Fruit fly (Drosophila melanogaster) whole organism, prepupa: Measurements from ENCODE around the gene CG15876.

Experiments used
- Blimp-1 ChIP-seq: fragments of 200-800 bp; sonication (Bioruptor generic); optimal IDR thresholded peaks from 3 replicates; lab custom pipeline; 2017; ENCODE audit warnings: missing biosample characterization, missing genetic modification characterization, mild to moderate bottlenecking, moderate library complexity, missing genetic modification reagents
- CG10631 ChIP-seq: fragments of 200-800 bp; sonication (Bioruptor generic); optimal IDR thresholded peaks from 2 replicates; lab custom pipeline; 2016; ENCODE audit warnings: missing biosample characterization, missing genetic modification characterization
- CG10669 ChIP-seq: fragments of 200-800 bp; sonication (Bioruptor generic); optimal IDR thresholded peaks from 3 replicates; lab custom pipeline; 2018; ENCODE audit warnings: missing biosample characterization, mild to moderate bottlenecking, missing genetic modification characterization, moderate library complexity
- CG11294 ChIP-seq: fragments of 200-800 bp; sonication (Bioruptor generic); IDR thresholded peaks from 2 replicates; pipeline ENCODE4 v1.3.6; 2022; ENCODE audit warnings: missing biosample characterization, missing genetic modification characterization
- CG11902 ChIP-seq: fragments of 200-800 bp; sonication (Bioruptor generic); optimal IDR thresholded peaks from 3 replicates; lab custom pipeline; 2016; ENCODE audit warnings: missing biosample characterization, missing genetic modification characterization
- CG15336 ChIP-seq: fragments of 200-800 bp; sonication (Bioruptor generic); IDR thresholded peaks from 2 replicates; pipeline ENCODE4 v1.3.6; 2022; ENCODE audit warnings: missing biosample characterization, missing genetic modification characterization
- CG1621 ChIP-seq: fragments of 200-800 bp; sonication (Bioruptor generic); optimal IDR thresholded peaks from 3 replicates; lab custom pipeline; 2018; ENCODE audit warnings: missing biosample characterization, mild to moderate bottlenecking, missing genetic modification characterization
- CG3032 ChIP-seq: fragments of 200-800 bp; optimal IDR thresholded peaks from 2 replicates; lab custom pipeline; 2019; ENCODE audit warnings: missing biosample characterization, mild to moderate bottlenecking, missing genetic modification characterization, moderate library complexity
- CG31627 ChIP-seq: fragments of 200-800 bp; sonication (Bioruptor generic); optimal IDR thresholded peaks from 3 replicates; lab custom pipeline; 2016; ENCODE audit warnings: missing biosample characterization, missing genetic modification characterization
- CG32006 ChIP-seq: fragments of 200-800 bp; sonication (Bioruptor generic); optimal IDR thresholded peaks from 3 replicates; lab custom pipeline; 2017; ENCODE audit warnings: missing biosample characterization, mild to moderate bottlenecking, missing genetic modification characterization
- CG34406 ChIP-seq: fragments of 200-800 bp; sonication (Bioruptor generic); optimal IDR thresholded peaks from 3 replicates; lab custom pipeline; 2016; ENCODE audit warnings: missing biosample characterization, missing genetic modification characterization
- CG3919 ChIP-seq: fragments of 200-800 bp; sonication (Bioruptor generic); optimal IDR thresholded peaks from 3 replicates; lab custom pipeline; 2016; ENCODE audit warnings: missing biosample characterization, missing genetic modification characterization
- CG4318 ChIP-seq: fragments of 200-800 bp; sonication (Bioruptor generic); optimal IDR thresholded peaks from 3 replicates; lab custom pipeline; 2017; ENCODE audit warnings: missing biosample characterization, mild to moderate bottlenecking, missing genetic modification characterization
- CG6163 ChIP-seq: fragments of 200-800 bp; sonication (Bioruptor generic); IDR thresholded peaks from 3 replicates; pipeline ENCODE4 v1.3.6; 2022; ENCODE audit warnings: missing biosample characterization, missing genetic modification characterization
- CG6808 ChIP-seq: fragments of 200-800 bp; sonication (Bioruptor generic); optimal IDR thresholded peaks from 3 replicates; lab custom pipeline; 2017; ENCODE audit warnings: missing biosample characterization, missing genetic modification characterization, mild to moderate bottlenecking, moderate library complexity, missing genetic modification reagents
- CG7368 ChIP-seq: fragments of 200-800 bp; sonication (Bioruptor generic); optimal IDR thresholded peaks from 3 replicates; lab custom pipeline; 2016; ENCODE audit warnings: missing biosample characterization, missing genetic modification characterization
- CG8119 ChIP-seq: fragments of 200-800 bp; sonication (Bioruptor generic); IDR thresholded peaks from 3 replicates; pipeline ENCODE4 v1.3.6; 2022; ENCODE audit warnings: missing biosample characterization, missing genetic modification characterization
- CG8319 ChIP-seq: fragments of 200-800 bp; sonication (Bioruptor generic); optimal IDR thresholded peaks from 3 replicates; lab custom pipeline; 2016; ENCODE audit warnings: missing biosample characterization, missing genetic modification characterization
- CG9139 ChIP-seq: fragments of 200-800 bp; sonication (Bioruptor generic); optimal IDR thresholded peaks from 3 replicates; lab custom pipeline; 2017; ENCODE audit warnings: missing biosample characterization, mild to moderate bottlenecking, missing genetic modification characterization
- Eip75B ChIP-seq: fragments of 200-800 bp; sonication (Bioruptor generic); optimal IDR thresholded peaks from 3 replicates; lab custom pipeline; 2016; ENCODE audit warnings: missing biosample characterization, missing genetic modification characterization
- Eip78C ChIP-seq: fragments of 200-800 bp; sonication (Bioruptor generic); peaks from one replicate; lab custom pipeline; 2016; ENCODE audit warnings: missing biosample characterization, missing genetic modification characterization
- Eip93F ChIP-seq: fragments of 200-800 bp; sonication (Bioruptor generic); optimal IDR thresholded peaks from 2 replicates; lab custom pipeline; 2016; ENCODE audit warnings: missing biosample characterization, mild to moderate bottlenecking, missing genetic modification characterization
- Ets21C ChIP-seq: fragments of 200-800 bp; sonication (Bioruptor generic); optimal IDR thresholded peaks from 3 replicates; lab custom pipeline; 2016; ENCODE audit warnings: missing biosample characterization, missing genetic modification characterization
- Ets96B ChIP-seq: fragments of 200-800 bp; optimal IDR thresholded peaks from 2 replicates; lab custom pipeline; 2019; ENCODE audit warnings: missing biosample characterization, mild to moderate bottlenecking, missing genetic modification characterization, moderate library complexity
- Gug ChIP-seq: fragments of 200-800 bp; sonication (Bioruptor generic); IDR thresholded peaks from 2 replicates; pipeline ENCODE4 v1.3.6; 2022; ENCODE audit warnings: missing biosample characterization, missing genetic modification characterization
- Hr38 ChIP-seq: sonication (Bioruptor generic); optimal IDR thresholded peaks from 2 replicates; lab custom pipeline; 2016; ENCODE audit warnings: missing biosample characterization, missing genetic modification characterization
- Hr39 ChIP-seq: fragments of 200-800 bp; sonication (Bioruptor generic); optimal IDR thresholded peaks from 2 replicates; lab custom pipeline; 2016; ENCODE audit warnings: missing biosample characterization, missing genetic modification characterization
- Hr4 ChIP-seq: fragments of 200-800 bp; sonication (Bioruptor generic); optimal IDR thresholded peaks from 3 replicates; lab custom pipeline; 2016; ENCODE audit warnings: missing biosample characterization, missing genetic modification characterization
- Lpt ChIP-seq: fragments of 200-800 bp; sonication (Bioruptor generic); optimal IDR thresholded peaks from 3 replicates; lab custom pipeline; 2016; ENCODE audit warnings: missing biosample characterization, missing genetic modification characterization
- Met ChIP-seq: fragments of 200-800 bp; sonication (Bioruptor generic); optimal IDR thresholded peaks from 3 replicates; lab custom pipeline; 2016; ENCODE audit warnings: missing biosample characterization, missing genetic modification characterization
- Smox ChIP-seq: fragments of 200-800 bp; sonication (Bioruptor generic); optimal IDR thresholded peaks from 3 replicates; lab custom pipeline; 2016; ENCODE audit warnings: missing biosample characterization, missing genetic modification characterization
- Sox14 ChIP-seq: fragments of 200-800 bp; sonication (Bioruptor generic); optimal IDR thresholded peaks from 3 replicates; lab custom pipeline; 2016; ENCODE audit warnings: missing biosample characterization, missing genetic modification characterization
- Sox15 ChIP-seq: fragments of 200-800 bp; sonication (Bioruptor generic); optimal IDR thresholded peaks from 3 replicates; lab custom pipeline; 2016; ENCODE audit warnings: missing biosample characterization, missing genetic modification characterization
- achi ChIP-seq: fragments of 200-800 bp; sonication (Bioruptor generic); optimal IDR thresholded peaks from 3 replicates; lab custom pipeline; 2016; ENCODE audit warnings: missing biosample characterization, missing genetic modification characterization
- acj6 ChIP-seq: fragments of 200-800 bp; sonication (Bioruptor generic); optimal IDR thresholded peaks from 3 replicates; lab custom pipeline; 2016; ENCODE audit warnings: missing biosample characterization, missing genetic modification characterization
- cyc ChIP-seq: fragments of 200-800 bp; sonication (Bioruptor generic); optimal IDR thresholded peaks from 3 replicates; lab custom pipeline; 2016; ENCODE audit warnings: missing biosample characterization, missing genetic modification characterization
- dac ChIP-seq: fragments of 200-800 bp; sonication (Bioruptor generic); optimal IDR thresholded peaks from 2 replicates; lab custom pipeline; 2017; ENCODE audit warnings: missing biosample characterization, mild to moderate bottlenecking, missing genetic modification characterization
- fd59A ChIP-seq: fragments of 200-800 bp; sonication (Bioruptor generic); optimal IDR thresholded peaks from 2 replicates; lab custom pipeline; 2017; ENCODE audit warnings: missing biosample characterization, mild to moderate bottlenecking, missing genetic modification characterization, missing genetic modification reagents
- fd85E ChIP-seq: fragments of 200-800 bp; sonication (Bioruptor generic); optimal IDR thresholded peaks from 3 replicates; lab custom pipeline; 2016; ENCODE audit warnings: missing biosample characterization, missing genetic modification characterization
- fkh ChIP-seq: fragments of 200-800 bp; sonication (Bioruptor generic); optimal IDR thresholded peaks from 3 replicates; lab custom pipeline; 2017; ENCODE audit warnings: missing biosample characterization, mild to moderate bottlenecking, missing genetic modification characterization, moderate library complexity
- lz ChIP-seq: fragments of 200-800 bp; sonication (Bioruptor generic); optimal IDR thresholded peaks from 3 replicates; lab custom pipeline; 2016; ENCODE audit warnings: missing biosample characterization, missing genetic modification characterization
- net ChIP-seq: fragments of 200-800 bp; sonication (Bioruptor generic); optimal IDR thresholded peaks from 3 replicates; lab custom pipeline; 2016; ENCODE audit warnings: missing biosample characterization, missing genetic modification characterization
- pdm3 ChIP-seq: fragments of 200-800 bp; sonication (Bioruptor generic); optimal IDR thresholded peaks from 3 replicates; lab custom pipeline; 2016; ENCODE audit warnings: missing biosample characterization, missing genetic modification characterization
- spab ChIP-seq: fragments of 200-800 bp; sonication (Bioruptor generic); optimal IDR thresholded peaks from 2 replicates; lab custom pipeline; 2017; ENCODE audit warnings: missing biosample characterization, mild to moderate bottlenecking, missing genetic modification characterization, missing genetic modification reagents
- ss ChIP-seq, 2 experiments: fragments of 200-800 bp; sonication (Bioruptor generic); optimal IDR thresholded peaks; 2 replicates in 1 of 2; 3 replicates in 1 of 2; lab custom pipeline; 2017 to 2018; ENCODE audit warnings: mild to moderate bottlenecking in 2 of 2, missing biosample characterization in 2 of 2, missing genetic modification characterization in 2 of 2, moderate library complexity in 1 of 2
- svp ChIP-seq: fragments of 200-800 bp; sonication (Bioruptor generic); peaks from one replicate; lab custom pipeline; 2016; ENCODE audit warnings: missing biosample characterization, missing genetic modification characterization

Gene CG15876

dm6 chr3L:4731687-4732086, 37.0 kb upstream of the CG15876 start (continued):
- TF ChIP-seq Met (peak; percentile 9), fd59A (GFP tag; lab: Kevin White, UChicago) (peak; percentile 52), CG6808 (GFP tag; lab: Kevin White, UChicago) (no peak), Eip75B (GFP tag; lab: Kevin White, UChicago) (peak; percentile 70), CG34406 (GFP tag; lab: Kevin White, UChicago) (no peak), acj6 (GFP tag; lab: Kevin White, UChicago) (peak; percentile 60), CG7368 (GFP tag; lab: Kevin White, UChicago) (no peak), Lpt (peak; percentile 23), Sox14 (peak; percentile 67), CG31627 (GFP tag; lab: Kevin White, UChicago) (no peak), fd85E (GFP tag; lab: Kevin White, UChicago) (no peak), svp (GFP tag; lab: Kevin White, UChicago) (peak; percentile 14), lz (GFP tag; lab: Kevin White, UChicago) (no peak), Gug (GFP tag; lab: Robert Waterston, UW) (peak; percentile 55), cyc (GFP tag; lab: Kevin White, UChicago) (no peak), achi (GFP tag; lab: Kevin White, UChicago) (peak; percentile 65), spab (GFP tag; lab: Kevin White, UChicago) (peak; percentile 6), CG11294 (GFP tag; lab: Robert Waterston, UW) (peak; percentile 51), dac (GFP tag; lab: Kevin White, UChicago) (no peak)

dm6 chr3L:4729805-4730204, 35.2 kb upstream of the CG15876 start:
- TF ChIP-seq Hr4 (GFP tag; lab: Kevin White, UChicago): no peak
- 0 out of 3 replicates have a peak, but pooled peaks have one; percentile 23 for TF ChIP-seq CG8119 (GFP tag; lab: Robert Waterston, UW)
- TF ChIP-seq CG15336: no peak
- TF ChIP-seq Met: no peak
- TF ChIP-seq CG3032 (tag; lab: Kevin White, UChicago): no peak
- 0 out of 3 replicates have a peak, but pooled peaks have one; percentile 9 for TF ChIP-seq CG6163 (GFP tag; lab: Robert Waterston, UW)
- no peak for TF ChIP-seq CG6808 (GFP tag; lab: Kevin White, UChicago)
- no peak for TF ChIP-seq lz (GFP tag; lab: Kevin White, UChicago)
- TF ChIP-seq, all 60 proteins: peak for 2

dm6 chr3L:4721886-4722285, 27.2 kb upstream of the CG15876 start:
- peak; percentile 76 for TF ChIP-seq net (GFP tag; lab: Kevin White, UChicago)
- TF ChIP-seq CG8319 (GFP tag; lab: Kevin White, UChicago): peak; percentile 17
- peak; percentile 75 for TF ChIP-seq CG11294 (GFP tag; lab: Robert Waterston, UW)
- peak; percentile 74 for TF ChIP-seq dac (GFP tag; lab: Kevin White, UChicago)
- no peak for TF ChIP-seq Hr38 (GFP tag; lab: Kevin White, UChicago)
- TF ChIP-seq Smox (GFP tag; lab: Kevin White, UChicago): no peak
- peak; percentile 58 for TF ChIP-seq svp (GFP tag; lab: Kevin White, UChicago)
- peak; percentile 36 to 37 for TF ChIP-seq ss (GFP tag; optimal IDR thresholded peaks at IDR 0.05; lab: Kevin White, UChicago)
- peak; percentile 82 for TF ChIP-seq Hr4 (GFP tag; lab: Kevin White, UChicago)
- TF ChIP-seq Sox14: peak; percentile 21
- no peak for TF ChIP-seq Ets21C (GFP tag; lab: Kevin White, UChicago)
- peak; percentile 82 for TF ChIP-seq CG3919 (GFP tag; lab: Kevin White, UChicago)
- TF ChIP-seq CG10669: peak; percentile 40
- TF ChIP-seq Sox15 (GFP tag; lab: Kevin White, UChicago): peak; percentile 0
- peak; percentile 80 for TF ChIP-seq CG10631 (GFP tag; lab: Kevin White, UChicago)
- peak; percentile 60 for TF ChIP-seq Ets96B (tag; lab: Kevin White, UChicago)
- no peak for TF ChIP-seq fd85E (GFP tag; lab: Kevin White, UChicago)
- peak; percentile 94 for TF ChIP-seq CG15336
- no peak for TF ChIP-seq fkh (GFP tag; lab: Kevin White, UChicago)
- peak; percentile 31 for TF ChIP-seq CG1621 (tag; lab: Kevin White, UChicago)
- TF ChIP-seq Eip78C (GFP tag; lab: Kevin White, UChicago): peak; percentile 94
- peak; percentile 89 for TF ChIP-seq Gug (GFP tag; lab: Robert Waterston, UW)
- peak; percentile 90 for TF ChIP-seq CG6163 (GFP tag; lab: Robert Waterston, UW)
- TF ChIP-seq lz (GFP tag; lab: Kevin White, UChicago): no peak
- no peak for TF ChIP-seq Hr39 (GFP tag; lab: Kevin White, UChicago)
- TF ChIP-seq Eip93F (GFP tag; lab: Kevin White, UChicago): no peak
- TF ChIP-seq CG34406 (GFP tag; lab: Kevin White, UChicago): peak; percentile 68
- no peak for TF ChIP-seq CG9139 (GFP tag; lab: Kevin White, UChicago)
- TF ChIP-seq achi (GFP tag; lab: Kevin White, UChicago): peak; percentile 80
- peak; percentile 91 for TF ChIP-seq CG32006 (GFP tag; lab: Kevin White, UChicago)
- no peak for TF ChIP-seq CG31627 (GFP tag; lab: Kevin White, UChicago)
- TF ChIP-seq CG4318: peak; percentile 82
- TF ChIP-seq pdm3 (GFP tag; lab: Kevin White, UChicago): peak; percentile 68
- TF ChIP-seq Blimp-1 (GFP tag; lab: Kevin White, UChicago): no peak
- TF ChIP-seq CG11902 (GFP tag; lab: Kevin White, UChicago): no peak
- TF ChIP-seq Lpt: peak; percentile 83
